Worm (Caenorhabditis elegans): Measurements from ENCODE around the gene srf-3.

ce11 chrIV:12849030-12849560, at the start of gene srf-3:
- no peak for TF ChIP-seq pag-3 (tag; optimal IDR thresholded peaks at IDR 0.05; ENCODE audit: borderline replicate concordance, insufficient read depth)
- TF ChIP-seq fos-1 (tag; optimal IDR thresholded peaks at IDR 0.05): no peak
